Fruit fly (Drosophila melanogaster) whole organism, embryonic: ENCODE data around the gene Art8.

Source experiments
- CG4730 ChIP-seq: fragments of 200-800 bp; sonication (Bioruptor generic); IDR thresholded peaks from 2 replicates; pipeline ENCODE4 v1.3.6; 2022; ENCODE audit warnings: missing biosample characterization, missing genetic modification characterization
- Dad ChIP-seq: fragments of 200-800 bp; sonication (Bioruptor generic); optimal IDR thresholded peaks from 3 replicates; lab custom pipeline; 2016; ENCODE audit warnings: missing biosample characterization, missing genetic modification characterization
- en ChIP-seq: fragments of 200-800 bp; sonication (Bioruptor generic); optimal IDR thresholded peaks from 2 replicates; lab custom pipeline; 2016; ENCODE audit warnings: missing biosample characterization, missing genetic modification characterization
- tx ChIP-seq: fragments of 200-800 bp; sonication (Bioruptor generic); optimal IDR thresholded peaks from 2 replicates; lab custom pipeline; 2016; ENCODE audit warnings: missing biosample characterization, missing genetic modification characterization

DNA sequence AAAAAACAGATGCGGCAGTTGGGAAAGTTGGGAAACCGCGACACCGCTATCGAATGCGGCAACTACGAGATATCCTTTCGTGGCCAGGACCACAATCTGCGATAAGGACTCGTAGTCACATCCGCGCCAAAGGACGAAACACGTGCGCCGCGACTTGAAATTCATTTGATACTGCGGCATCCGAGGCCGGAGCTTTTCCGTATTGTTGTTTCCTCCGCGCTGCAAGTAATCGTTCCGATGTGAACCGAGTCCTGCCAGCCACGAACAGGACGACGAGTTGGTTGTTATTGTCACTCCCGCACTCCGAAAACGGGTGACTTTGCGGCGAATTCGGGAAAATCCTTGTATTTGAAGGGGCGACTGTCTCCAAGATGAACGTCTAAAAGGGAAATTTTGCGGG, 46.9 kb downstream of the Art8 start, which contains the start of gene dpr2:
- no peak for TF ChIP-seq en (GFP tag; lab: Kevin White, UChicago)
- no peak for TF ChIP-seq CG4730 (GFP tag; lab: Robert Waterston, UW)
- no peak for TF ChIP-seq Dad (GFP tag; lab: Kevin White, UChicago)
- no peak for TF ChIP-seq tx (GFP tag; lab: Kevin White, UChicago)
